Fruit fly (Drosophila melanogaster): ENCODE data around the gene CG10898.
A peak's percentile ranks its signal among the peaks of the same experiment; 100 is the strongest.

The CG10898 gene

DNA sequence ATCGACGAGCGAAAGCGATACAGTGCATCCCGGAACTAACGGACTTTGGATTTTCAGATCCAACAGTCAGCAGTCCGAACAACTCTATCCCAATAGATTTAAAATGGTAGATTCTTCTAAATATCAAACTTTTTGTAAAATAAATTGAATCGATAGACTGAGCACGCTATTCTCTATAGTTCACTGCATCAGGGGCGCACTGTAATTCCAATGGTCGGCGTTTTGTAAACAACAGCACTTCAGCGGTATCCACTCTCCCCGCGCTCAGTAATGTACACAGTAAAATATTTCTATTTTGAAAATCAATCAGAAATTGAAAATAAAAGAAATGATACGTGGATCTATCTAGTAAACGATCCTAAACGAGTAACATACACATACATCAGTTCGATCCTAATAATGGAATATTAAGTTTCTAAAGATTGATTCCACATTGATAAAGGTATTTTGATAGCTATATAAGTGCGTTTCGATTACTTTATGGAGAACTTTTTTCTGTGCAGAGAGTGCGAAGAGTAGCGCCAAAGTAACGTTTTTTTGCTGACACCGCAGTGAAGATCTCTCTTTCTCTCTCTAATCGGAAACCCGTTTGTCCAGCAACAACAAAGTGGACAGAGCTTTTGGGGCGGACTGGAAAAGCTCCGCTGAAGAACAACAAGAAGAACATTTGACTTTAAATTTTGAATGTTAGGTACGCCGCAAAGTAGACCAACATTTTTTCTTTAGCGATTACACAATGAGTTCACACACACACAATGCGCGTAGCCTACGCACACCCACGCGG lies 4.9 kb downstream of the CG10898 start (continued):
- peak; percentile 89 for TF ChIP-seq Jra (GFP tag; optimal IDR thresholded peaks at IDR 0.05)
- no peak for TF ChIP-seq pan (optimal IDR thresholded peaks at IDR 0.05)
- TF ChIP-seq CrebA (GFP tag; optimal IDR thresholded peaks at IDR 0.05; ENCODE audit: borderline replicate concordance), result peak; percentile 84
- TF ChIP-seq Vsx2 (GFP tag; optimal IDR thresholded peaks at IDR 0.05; ENCODE audit: partially characterized antibody), result peak; percentile 81
- TF ChIP-seq Sp1 (GFP tag; optimal IDR thresholded peaks at IDR 0.05), result peak; percentile 94
- peak; percentile 89 for TF ChIP-seq dmrt93B (GFP tag; optimal IDR thresholded peaks at IDR 0.05)
- TF ChIP-seq foxo (GFP tag; optimal IDR thresholded peaks at IDR 0.05), result peak; percentile 93 to 99

DNA sequence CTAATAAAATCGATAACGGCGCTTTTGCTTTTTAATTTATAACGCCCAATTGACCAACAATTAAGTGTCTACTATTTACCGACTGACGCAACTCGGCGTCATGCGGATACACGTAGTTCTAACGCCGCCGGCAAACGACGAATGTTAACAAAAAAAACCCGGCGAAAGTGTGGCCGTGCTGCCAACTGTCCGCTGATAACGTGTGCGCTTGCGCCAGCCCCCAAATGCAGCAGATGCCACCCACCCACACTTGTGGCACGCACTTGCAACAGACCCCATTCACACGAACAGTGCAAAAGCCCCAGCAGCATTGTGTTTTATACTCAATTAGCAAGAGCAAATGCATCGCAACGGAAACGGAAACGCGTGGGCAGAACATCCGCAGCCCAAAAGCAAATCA lies 5.6 kb downstream of the CG10898 start:
- TF ChIP-seq h (GFP tag; optimal IDR thresholded peaks at IDR 0.05) (no peak), N (GFP tag; optimal IDR thresholded peaks at IDR 0.05) (no peak), Vsx2 (GFP tag; optimal IDR thresholded peaks at IDR 0.05; ENCODE audit: partially characterized antibody) (no peak), Sp1 (GFP tag; optimal IDR thresholded peaks at IDR 0.05) (peak; percentile 12), GATAd (GFP tag; optimal IDR thresholded peaks at IDR 0.05) (no peak), tai (GFP tag; optimal IDR thresholded peaks at IDR 0.05) (no peak), foxo (GFP tag; optimal IDR thresholded peaks at IDR 0.05) (no peak)

DNA sequence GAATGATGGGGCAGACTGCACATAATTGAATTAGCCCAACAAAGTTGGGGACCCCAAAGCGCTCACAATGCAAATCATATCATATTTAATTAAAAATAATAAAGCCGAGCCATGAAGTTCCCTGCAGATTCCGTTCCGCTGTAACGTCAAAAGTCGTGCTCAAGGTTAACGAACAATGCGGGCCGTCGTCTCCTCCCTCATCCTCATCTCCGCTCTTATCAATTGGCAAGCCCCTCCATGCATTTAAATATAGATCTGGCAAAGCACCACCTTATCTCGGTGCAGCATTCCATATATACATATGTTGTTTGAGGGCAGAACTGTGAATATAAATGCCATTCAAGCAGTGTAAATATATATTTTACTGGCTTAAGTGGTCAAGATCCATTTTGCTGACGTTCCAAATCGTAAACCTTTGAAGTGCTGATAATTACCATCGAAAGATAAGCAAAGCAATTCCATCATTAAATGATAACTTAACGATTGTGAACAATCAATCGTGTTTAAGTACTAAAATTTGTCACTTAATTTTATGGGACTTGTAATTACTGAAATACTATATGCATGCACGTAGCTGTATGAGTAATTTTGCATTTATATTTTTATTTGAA lies 7.3 kb downstream of the CG10898 start:
- peak; percentile 56 for TF ChIP-seq Sp1 (GFP tag; optimal IDR thresholded peaks at IDR 0.05)
- no peak for TF ChIP-seq Mio (GFP tag; optimal IDR thresholded peaks at IDR 0.05)
- no peak for TF ChIP-seq br (GFP tag; optimal IDR thresholded peaks at IDR 0.05)
- no peak for TF ChIP-seq dmrt93B (GFP tag; optimal IDR thresholded peaks at IDR 0.05)
- TF ChIP-seq Abd-B (GFP tag; optimal IDR thresholded peaks at IDR 0.05), result no peak
- no peak for TF ChIP-seq Dfd (GFP tag; optimal IDR thresholded peaks at IDR 0.05)
- no peak for TF ChIP-seq pan (optimal IDR thresholded peaks at IDR 0.05)
- TF ChIP-seq woc (GFP tag; optimal IDR thresholded peaks at IDR 0.05), result no peak
- TF ChIP-seq sv (GFP tag; optimal IDR thresholded peaks at IDR 0.05), result no peak
- TF ChIP-seq dl (GFP tag; optimal IDR thresholded peaks at IDR 0.05; ENCODE audit: insufficient read depth in 1 of 2, partially characterized antibody in 2 of 2), result no peak
- no peak for TF ChIP-seq usp (GFP tag; optimal IDR thresholded peaks at IDR 0.05)
- no peak for TF ChIP-seq jim (GFP tag; optimal IDR thresholded peaks at IDR 0.05)
- TF ChIP-seq CG32264 (GFP tag; optimal IDR thresholded peaks at IDR 0.05), result no peak
- TF ChIP-seq lola (GFP tag; optimal IDR thresholded peaks at IDR 0.05), result no peak
- no peak for TF ChIP-seq OdsH (GFP tag; optimal IDR thresholded peaks at IDR 0.05)
- TF ChIP-seq N (GFP tag; optimal IDR thresholded peaks at IDR 0.05), result no peak
- TF ChIP-seq brk (GFP tag; optimal IDR thresholded peaks at IDR 0.05), result no peak
- peak; percentile 27 for TF ChIP-seq Hnf4 (GFP tag; optimal IDR thresholded peaks at IDR 0.05)
- peak; percentile 21 for TF ChIP-seq CG9705 (GFP tag; optimal IDR thresholded peaks at IDR 0.05)
- no peak for TF ChIP-seq Hr83 (GFP tag; optimal IDR thresholded peaks at IDR 0.05; ENCODE audit: poor library complexity, severe bottlenecking)
- TF ChIP-seq dsf (GFP tag; optimal IDR thresholded peaks at IDR 0.05; ENCODE audit: borderline replicate concordance), result no peak
- TF ChIP-seq Vsx2 (GFP tag; optimal IDR thresholded peaks at IDR 0.05; ENCODE audit: partially characterized antibody), result no peak
- peak; percentile 3 for TF ChIP-seq tai (GFP tag; optimal IDR thresholded peaks at IDR 0.05)
- no peak for TF ChIP-seq rgr (GFP tag; optimal IDR thresholded peaks at IDR 0.05)
- TF ChIP-seq Dif (GFP tag; optimal IDR thresholded peaks at IDR 0.05; ENCODE audit: partially characterized antibody), result no peak
- no peak for TF ChIP-seq psq (GFP tag; optimal IDR thresholded peaks at IDR 0.05)
- TF ChIP-seq HLH106 (tag; optimal IDR thresholded peaks at IDR 0.05), result no peak
- TF ChIP-seq Rel (GFP tag; optimal IDR thresholded peaks at IDR 0.05), result no peak
- peak; percentile 61 for TF ChIP-seq Rel (tag; optimal IDR thresholded peaks at IDR 0.05)
- no peak for TF ChIP-seq Jra (GFP tag; optimal IDR thresholded peaks at IDR 0.05)
- TF ChIP-seq GATAd (GFP tag; optimal IDR thresholded peaks at IDR 0.05), result no peak
- TF ChIP-seq ey (GFP tag; optimal IDR thresholded peaks at IDR 0.05), result no peak
- no peak for TF ChIP-seq sage (GFP tag; optimal IDR thresholded peaks at IDR 0.05)
- TF ChIP-seq fru (GFP tag; optimal IDR thresholded peaks at IDR 0.05), result no peak
- TF ChIP-seq CrebA (GFP tag; optimal IDR thresholded peaks at IDR 0.05; ENCODE audit: borderline replicate concordance), result peak; percentile 68
- no peak for TF ChIP-seq h (GFP tag; optimal IDR thresholded peaks at IDR 0.05)
- no peak for TF ChIP-seq Myc (optimal IDR thresholded peaks at IDR 0.05)
- TF ChIP-seq Hr78 (GFP tag; optimal IDR thresholded peaks at IDR 0.05), result no peak
- no peak for TF ChIP-seq foxo (GFP tag; optimal IDR thresholded peaks at IDR 0.05)
